Worm (Caenorhabditis elegans) whole organism, young adult: ENCODE data around the gene F31E9.6.

ENCODE experiments used
- ekl-4 ChIP-seq: fragments of 200-800 bp; sonication (Bioruptor generic); IDR thresholded peaks from 2 replicates; pipeline ENCODE4 v1.3.6; 2022; ENCODE audit warnings: missing genetic modification reagents, missing genetic modification characterization, missing compliant biosample characterization
- him-1 ChIP-seq: sonication (generic microtip); optimal IDR thresholded peaks from 2 replicates; lab custom pipeline; 2016; ENCODE audit warnings: missing genotype, missing genetic modification reagents, missing genetic modification characterization, missing compliant biosample characterization
- let-526 ChIP-seq: fragments of 200-800 bp; sonication (Bioruptor generic); IDR thresholded peaks from 2 replicates; pipeline ENCODE4 v1.3.6; 2022; ENCODE audit warnings: missing genetic modification reagents, missing genetic modification characterization, missing compliant biosample characterization
- mes-4 ChIP-seq: sonication (generic microtip); optimal IDR thresholded peaks from 2 replicates; lab custom pipeline; 2016; ENCODE audit warnings: missing genotype, missing genetic modification characterization, missing compliant biosample characterization
- rcor-1 ChIP-seq: fragments of 200-800 bp; sonication (Bioruptor generic); IDR thresholded peaks from 2 replicates; pipeline ENCODE4 v1.3.6; 2022; ENCODE audit warnings: missing genetic modification reagents, missing genetic modification characterization, missing compliant biosample characterization

- no peak for TF ChIP-seq let-526 (GFP tag; lab: Robert Waterston, UW)
- TF ChIP-seq rcor-1 (GFP tag; lab: Robert Waterston, UW), result no peak
- no peak for TF ChIP-seq mes-4
- no peak for TF ChIP-seq him-1 (tag; lab: Kevin White, UChicago)
- TF ChIP-seq ekl-4 (GFP tag; lab: Robert Waterston, UW), result no peak
Observed at ce11 chrV:17273249-17273648, 41.7 kb downstream of the F31E9.6 start, which contains the start of gene K10G4.10.
